Fruit fly (Drosophila melanogaster) whole organism, embryonic: ENCODE measurements around the gene Ac13E.

Experiments used
- Atf6 ChIP-seq: fragments of 200-800 bp; sonication (Bioruptor generic); IDR thresholded peaks from 2 replicates; pipeline ENCODE4 v1.3.6; 2022; ENCODE audit warnings: missing biosample characterization, missing genetic modification characterization
- Awh ChIP-seq: fragments of 200-800 bp; sonication (Bioruptor generic); IDR thresholded peaks from 2 replicates; pipeline ENCODE4, ENCODE4 v1.3.6; 2022; ENCODE audit warnings: missing biosample characterization, missing genetic modification characterization
- CG11723 ChIP-seq: fragments of 200-800 bp; sonication (Bioruptor generic); optimal IDR thresholded peaks from 2 replicates; lab custom pipeline; 2017; ENCODE audit warnings: missing biosample characterization, mild to moderate bottlenecking, missing genetic modification characterization
- CG12071 ChIP-seq: fragments of 200-800 bp; sonication (Bioruptor generic); optimal IDR thresholded peaks from 3 replicates; lab custom pipeline; 2018; ENCODE audit warnings: missing biosample characterization, mild to moderate bottlenecking, missing genetic modification characterization
- CG14667 ChIP-seq: fragments of 200-800 bp; sonication (Bioruptor generic); IDR thresholded peaks from 2 replicates; pipeline ENCODE4 v1.3.6; 2022; ENCODE audit warnings: missing biosample characterization, missing genetic modification characterization
- CG14965 ChIP-seq: fragments of 200-800 bp; sonication (Bioruptor generic); optimal IDR thresholded peaks from 2 replicates; lab custom pipeline; 2016; ENCODE audit warnings: missing biosample characterization, missing genetic modification characterization, borderline replicate concordance
- CG1647 ChIP-seq: fragments of 200-800 bp; sonication (Bioruptor generic); optimal IDR thresholded peaks from 3 replicates; lab custom pipeline; 2016; ENCODE audit warnings: missing biosample characterization, missing genetic modification characterization
- CG2129 ChIP-seq: fragments of 200-800 bp; sonication (Bioruptor generic); IDR thresholded peaks from 2 replicates; pipeline ENCODE4 v1.3.6; 2022; ENCODE audit warnings: missing biosample characterization, missing genetic modification characterization; ENCODE audit not compliant: partially characterized antibody
- CG3407 ChIP-seq: fragments of 200-800 bp; sonication (Bioruptor generic); optimal IDR thresholded peaks from 2 replicates; lab custom pipeline; 2018; ENCODE audit warnings: missing biosample characterization, mild to moderate bottlenecking, missing genetic modification characterization
- CG34224 ChIP-seq: fragments of 200-800 bp; sonication (Bioruptor generic); IDR thresholded peaks from 3 replicates; pipeline ENCODE4 v1.3.6; 2022; ENCODE audit warnings: missing biosample characterization, missing genetic modification characterization; ENCODE audit not compliant: partially characterized antibody
- CG34422 ChIP-seq: fragments of 200-800 bp; sonication (Bioruptor generic); IDR thresholded peaks from 3 replicates; pipeline ENCODE4 v1.3.6; 2022; ENCODE audit warnings: missing biosample characterization, missing genetic modification characterization
- CG4404 ChIP-seq: fragments of 200-800 bp; sonication (Bioruptor generic); IDR thresholded peaks from 2 replicates; pipeline ENCODE4 v1.3.6; 2022; ENCODE audit warnings: missing biosample characterization, missing genetic modification characterization
- CG4854 ChIP-seq: fragments of 200-800 bp; sonication (Bioruptor generic); optimal IDR thresholded peaks from 2 replicates; lab custom pipeline; 2016; ENCODE audit warnings: missing biosample characterization, missing genetic modification characterization, inconsistent platforms
- CG7357 ChIP-seq: fragments of 200-800 bp; sonication (Bioruptor generic); IDR thresholded peaks from 3 replicates; pipeline ENCODE4 v1.3.6; 2022; ENCODE audit warnings: missing biosample characterization, missing genetic modification characterization
- CG7928 ChIP-seq: fragments of 200-800 bp; sonication (Bioruptor generic); optimal IDR thresholded peaks from 2 replicates; lab custom pipeline; 2017; ENCODE audit warnings: missing biosample characterization, mild to moderate bottlenecking, missing genetic modification characterization
- CG7963 ChIP-seq: fragments of 200-800 bp; sonication (Bioruptor generic); IDR thresholded peaks from 3 replicates; pipeline ENCODE4 v1.3.6; 2022; ENCODE audit warnings: missing biosample characterization, missing genetic modification characterization; ENCODE audit not compliant: partially characterized antibody
- CoRest ChIP-seq: fragments of 200-800 bp; sonication (Bioruptor generic); optimal IDR thresholded peaks from 3 replicates; lab custom pipeline; 2018; ENCODE audit warnings: missing biosample characterization, mild to moderate bottlenecking, missing genetic modification characterization, moderate library complexity
- D ChIP-seq, 2 experiments: fragments of 200-800 bp in 1 of 2; fragments of >200 bp in 1 of 2; sonication (Bioruptor generic) in 1 of 2; optimal IDR thresholded peaks; 2 replicates in 1 of 2; 3 replicates in 1 of 2; lab custom pipeline; 2017; ENCODE audit warnings: mild to moderate bottlenecking in 1 of 2, missing biosample characterization in 1 of 2, missing genetic modification characterization in 1 of 2, missing genetic modification reagents in 1 of 2
- Dip2 ChIP-seq: fragments of 200-800 bp; sonication (Bioruptor generic); IDR thresholded peaks from 2 replicates; pipeline ENCODE4 v1.3.6; 2022; ENCODE audit warnings: missing biosample characterization, missing genetic modification characterization
- Dp ChIP-seq: fragments of 200-800 bp; sonication (Bioruptor generic); optimal IDR thresholded peaks from 2 replicates; lab custom pipeline; 2018; ENCODE audit warnings: missing biosample characterization, mild to moderate bottlenecking, missing genetic modification characterization, moderate library complexity
- HHEX ChIP-seq: fragments of 200-800 bp; sonication (Bioruptor generic); optimal IDR thresholded peaks from 3 replicates; lab custom pipeline; 2017; ENCODE audit warnings: missing biosample characterization, mild to moderate bottlenecking, missing genetic modification characterization, missing genetic modification reagents
- Hey ChIP-seq: fragments of 200-800 bp; sonication (Bioruptor generic); optimal IDR thresholded peaks from 3 replicates; lab custom pipeline; 2018; ENCODE audit warnings: missing biosample characterization, mild to moderate bottlenecking, missing genetic modification characterization
- Hmr ChIP-seq: fragments of 200-800 bp; sonication (Bioruptor generic); optimal IDR thresholded peaks from 3 replicates; lab custom pipeline; 2017; ENCODE audit warnings: mild to moderate bottlenecking, missing biosample characterization, missing genetic modification reagents, missing genetic modification characterization
- Hr51 ChIP-seq, 2 experiments: fragments of 200-800 bp; sonication (Bioruptor generic); optimal IDR thresholded peaks; 2 replicates in 1 of 2; 3 replicates in 1 of 2; lab custom pipeline; 2016 to 2018; ENCODE audit warnings: missing biosample characterization in 2 of 2, missing genetic modification characterization in 2 of 2, mild to moderate bottlenecking in 1 of 2, moderate library complexity in 1 of 2
- MBD-R2 ChIP-seq: fragments of 200-800 bp; sonication (Bioruptor generic); IDR thresholded peaks from 2 replicates; pipeline ENCODE4 v1.3.6; 2022; ENCODE audit warnings: missing biosample characterization, missing genetic modification characterization
- Myb ChIP-seq: fragments of 200-800 bp; sonication (Bioruptor generic); optimal IDR thresholded peaks from 2 replicates; lab custom pipeline; 2016; ENCODE audit warnings: missing biosample characterization, missing genetic modification characterization
- Ravus ChIP-seq: fragments of 200-800 bp; sonication (Bioruptor generic); IDR thresholded peaks from 2 replicates; pipeline ENCODE4 v1.3.6; 2022; ENCODE audit warnings: missing biosample characterization, missing genetic modification characterization
- Sry-δ ChIP-seq: fragments of 200-800 bp; sonication (Bioruptor generic); optimal IDR thresholded peaks from 2 replicates; lab custom pipeline; 2016; ENCODE audit warnings: missing biosample characterization, missing genetic modification characterization
- Taf1 ChIP-seq: fragments of 200-800 bp; sonication (Bioruptor generic); IDR thresholded peaks from 2 replicates; pipeline ENCODE4 v1.3.6; 2022; ENCODE audit warnings: missing biosample characterization, missing genetic modification characterization
- YL-1 ChIP-seq: fragments of 200-800 bp; sonication (Bioruptor generic); optimal IDR thresholded peaks from 3 replicates; lab custom pipeline; 2017; ENCODE audit warnings: missing biosample characterization, mild to moderate bottlenecking, missing genetic modification characterization
- ac ChIP-seq: fragments of 200-800 bp; sonication (Bioruptor generic); optimal IDR thresholded peaks from 3 replicates; lab custom pipeline; 2017; ENCODE audit warnings: missing biosample characterization, mild to moderate bottlenecking, missing genetic modification characterization
- bsh ChIP-seq, 2 experiments: fragments of 200-800 bp; sonication (Bioruptor generic); optimal IDR thresholded peaks; 2 replicates each; lab custom pipeline; 2017 to 2018; ENCODE audit warnings: mild to moderate bottlenecking in 2 of 2, missing biosample characterization in 2 of 2, missing genetic modification characterization in 2 of 2, moderate library complexity in 1 of 2
- dmrt11E ChIP-seq: fragments of 200-800 bp; sonication (Bioruptor generic); optimal IDR thresholded peaks from 3 replicates; lab custom pipeline; 2018; ENCODE audit warnings: missing biosample characterization, mild to moderate bottlenecking, missing genetic modification characterization, moderate library complexity
- fd102C ChIP-seq: fragments of 200-800 bp; sonication (Bioruptor generic); optimal IDR thresholded peaks from 2 replicates; lab custom pipeline; 2018; ENCODE audit warnings: missing biosample characterization, mild to moderate bottlenecking, missing genetic modification characterization, moderate library complexity
- gcm2 ChIP-seq: fragments of 200-800 bp; sonication (Bioruptor generic); optimal IDR thresholded peaks from 2 replicates; lab custom pipeline; 2016; ENCODE audit warnings: missing biosample characterization, missing genetic modification characterization
- ham ChIP-seq: fragments of 200-800 bp; sonication (Bioruptor generic); IDR thresholded peaks from 2 replicates; pipeline ENCODE4 v1.3.6; 2022; ENCODE audit warnings: missing biosample characterization, missing genetic modification characterization
- knrl ChIP-seq: fragments of 200-800 bp; sonication (Bioruptor generic); IDR thresholded peaks from 3 replicates; pipeline ENCODE4 v1.3.6; 2022; ENCODE audit warnings: missing biosample characterization, missing genetic modification characterization; ENCODE audit not compliant: partially characterized antibody
- lmd ChIP-seq: fragments of 200-800 bp; sonication (Bioruptor generic); IDR thresholded peaks from 2 replicates; pipeline ENCODE4 v1.3.6; 2022; ENCODE audit warnings: missing biosample characterization, missing genetic modification characterization
- mirr ChIP-seq: fragments of 200-800 bp; sonication (Bioruptor generic); optimal IDR thresholded peaks from 3 replicates; lab custom pipeline; 2018; ENCODE audit warnings: missing biosample characterization, mild to moderate bottlenecking, missing genetic modification characterization
- mld ChIP-seq: fragments of 200-800 bp; sonication (Bioruptor generic); IDR thresholded peaks from 3 replicates; pipeline ENCODE4 v1.3.6; 2022; ENCODE audit warnings: missing biosample characterization, missing genetic modification characterization; ENCODE audit not compliant: partially characterized antibody
- oc ChIP-seq: fragments of 200-800 bp; sonication (Bioruptor generic); optimal IDR thresholded peaks from 2 replicates; lab custom pipeline; 2018; ENCODE audit warnings: missing biosample characterization, mild to moderate bottlenecking, missing genetic modification characterization, moderate library complexity
- pan ChIP-seq, 4 experiments: fragments of >200 bp in 3 of 4; fragments of 200-800 bp in 1 of 4; sonication (Bioruptor generic) in 1 of 4; optimal IDR thresholded peaks in 3 of 4; IDR thresholded peaks in 1 of 4; 2 replicates each; pipeline versions ENCODE4 v1.3.6 to Lab custom; 2017 to 2022; ENCODE audit warnings: missing biosample characterization in 2 of 4, missing genetic modification characterization in 2 of 4, mixed read lengths in 1 of 4
- pita ChIP-seq: fragments of 200-800 bp; sonication (Bioruptor generic); optimal IDR thresholded peaks from 2 replicates; lab custom pipeline; 2017; ENCODE audit warnings: missing biosample characterization, mild to moderate bottlenecking, missing genetic modification characterization
- pzg ChIP-seq: fragments of 200-800 bp; sonication (Bioruptor generic); optimal IDR thresholded peaks from 3 replicates; lab custom pipeline; 2018; ENCODE audit warnings: missing biosample characterization, mild to moderate bottlenecking, missing genetic modification characterization, moderate library complexity
- sc ChIP-seq, 3 experiments: fragments of >200 bp in 2 of 3; fragments of 200-800 bp in 1 of 3; sonication (Bioruptor generic) in 1 of 3; optimal IDR thresholded peaks; 2 replicates in 2 of 3; 3 replicates in 1 of 3; lab custom pipeline; 2017; ENCODE audit warnings: mild to moderate bottlenecking in 1 of 3, missing biosample characterization in 1 of 3, missing genetic modification characterization in 1 of 3, missing genetic modification reagents in 1 of 3
- tin ChIP-seq: fragments of 200-800 bp; sonication (Bioruptor generic); optimal IDR thresholded peaks from 3 replicates; lab custom pipeline; 2016; ENCODE audit warnings: missing biosample characterization, missing genetic modification characterization
- unpg ChIP-seq: fragments of 200-800 bp; sonication (Bioruptor generic); optimal IDR thresholded peaks from 3 replicates; lab custom pipeline; 2018; ENCODE audit warnings: missing biosample characterization, mild to moderate bottlenecking, missing genetic modification characterization, moderate library complexity
- vvl ChIP-seq: fragments of 200-800 bp; sonication (Bioruptor generic); IDR thresholded peaks from 2 replicates; pipeline ENCODE4 v1.3.6; 2022; ENCODE audit warnings: missing biosample characterization, missing genetic modification characterization

Ac13E gene

DNA sequence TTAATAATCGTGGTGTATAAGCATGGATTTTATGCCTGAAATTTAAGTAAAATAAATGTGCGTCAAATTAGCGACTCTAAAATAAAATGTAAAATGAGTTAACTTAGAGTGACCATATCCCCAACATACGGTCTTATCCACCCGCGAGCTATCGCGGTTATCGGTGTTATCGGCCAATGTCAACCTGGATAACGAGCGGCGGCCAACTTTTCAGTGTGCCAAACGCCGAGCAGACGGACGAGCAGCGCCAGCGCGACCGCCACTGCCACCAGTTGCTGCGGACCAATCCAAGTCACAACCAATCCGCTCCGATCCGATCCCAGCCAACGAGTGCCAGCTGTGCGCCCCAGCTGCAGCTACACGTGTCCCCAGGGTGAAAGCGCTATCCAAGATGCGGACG is 24.0 kb upstream of the Ac13E start, which contains the start of the genes cerv and CG7872 (continued):
- TF ChIP-seq CG34224 (peak; percentile 69), YL-1 (peak; percentile 17), mld (GFP tag; lab: Robert Waterston, UW) (0 out of 3 replicates have a peak, but pooled peaks have one; percentile 59), knrl (GFP tag; lab: Robert Waterston, UW) (peak; percentile 61), CG34422 (no peak), CG7963 (GFP tag; lab: Robert Waterston, UW) (peak; percentile 58; the same call in 1 of the 3 replicates), Sry-δ (GFP tag; lab: Kevin White, UChicago) (peak; percentile 71), MBD-R2 (GFP tag; lab: Robert Waterston, UW) (peak; percentile 88)

DNA sequence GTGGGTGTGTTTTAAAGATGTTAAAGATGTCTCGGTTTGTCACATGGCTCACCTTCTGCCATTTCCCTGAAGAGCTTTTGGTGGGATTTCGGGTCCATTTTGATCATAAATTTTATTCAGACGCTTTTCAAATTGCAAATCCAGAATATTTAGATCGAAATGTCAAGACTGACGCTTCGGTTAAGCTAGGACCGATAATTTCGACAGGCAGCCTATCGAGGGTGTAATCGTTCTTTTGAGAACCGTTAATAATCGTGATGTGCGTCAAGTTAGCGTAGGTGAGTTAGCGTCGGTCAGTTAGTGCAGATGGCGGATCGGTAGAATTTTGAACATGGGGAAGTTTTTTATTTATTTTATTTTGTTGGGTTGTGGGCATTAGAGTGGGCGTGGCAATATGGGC is 21.5 kb upstream of the Ac13E start, which contains the start of gene CG42299:
CG42299 (minus strand) TSS at position 127 of the 400 bp plus-strand sequence.
- no peak for TF ChIP-seq Dip2 (GFP tag; lab: Robert Waterston, UW)
- no peak for TF ChIP-seq CG11723 (GFP tag; lab: Kevin White, UChicago)
- no peak for TF ChIP-seq Hey
- no peak for TF ChIP-seq CG3407 (GFP tag; lab: Kevin White, UChicago)
- no peak for TF ChIP-seq Taf1
- no peak for TF ChIP-seq tin (GFP tag; lab: Kevin White, UChicago)
- no peak for TF ChIP-seq bsh (GFP tag; optimal IDR thresholded peaks at IDR 0.05; lab: Kevin White, UChicago)
- TF ChIP-seq Hr51 (GFP tag; optimal IDR thresholded peaks at IDR 0.05; lab: Kevin White, UChicago) = no peak
- TF ChIP-seq vvl = no peak
- no peak for TF ChIP-seq mirr (GFP tag; lab: Kevin White, UChicago)
- no peak for TF ChIP-seq dmrt11E (tag; lab: Kevin White, UChicago)
- TF ChIP-seq ac (GFP tag; lab: Kevin White, UChicago) = no peak
- TF ChIP-seq Ravus (GFP tag; lab: Robert Waterston, UW) = no peak
- no peak for TF ChIP-seq CG4854 (GFP tag; lab: Kevin White, UChicago)
- no peak for TF ChIP-seq CG7357 (GFP tag; lab: Robert Waterston, UW)
- no peak for TF ChIP-seq CG1647
- no peak for TF ChIP-seq pzg (GFP tag; lab: Kevin White, UChicago)
- no peak for TF ChIP-seq Awh (GFP tag; lab: Robert Waterston, UW)
- TF ChIP-seq CG2129 (GFP tag; lab: Robert Waterston, UW) = no peak
- no peak for TF ChIP-seq unpg
- no peak for TF ChIP-seq ham (GFP tag; lab: Robert Waterston, UW)
- no peak for TF ChIP-seq pita (GFP tag; lab: Kevin White, UChicago)
- no peak for TF ChIP-seq D (optimal IDR thresholded peaks at IDR 0.05; lab: Kevin White, UChicago)
- no peak for TF ChIP-seq D (GFP tag; optimal IDR thresholded peaks at IDR 0.05; lab: Kevin White, UChicago)
- no peak for TF ChIP-seq oc (tag; lab: Kevin White, UChicago)
- no peak for TF ChIP-seq Hmr (GFP tag; lab: Kevin White, UChicago)
- TF ChIP-seq CG12071 = no peak
- no peak for TF ChIP-seq CG14965
- TF ChIP-seq HHEX (GFP tag; lab: Kevin White, UChicago) = no peak
- no peak for TF ChIP-seq pan (optimal IDR thresholded peaks at IDR 0.05; lab: Kevin White, UChicago)
- TF ChIP-seq pan (GFP tag; optimal IDR thresholded peaks at IDR 0.05 in 1 of 2, IDR thresholded peaks at IDR 0.05 in 1 of 2) = no peak
- TF ChIP-seq CG14667 = no peak
- TF ChIP-seq sc (optimal IDR thresholded peaks at IDR 0.05; lab: Kevin White, UChicago) = no peak
- no peak for TF ChIP-seq sc (GFP tag; optimal IDR thresholded peaks at IDR 0.05; lab: Kevin White, UChicago)
- no peak for TF ChIP-seq CG7928 (GFP tag; lab: Kevin White, UChicago)
- TF ChIP-seq CG4404 (GFP tag; lab: Robert Waterston, UW) = no peak
- TF ChIP-seq fd102C = no peak
- no peak for TF ChIP-seq CoRest (tag; lab: Kevin White, UChicago)
- TF ChIP-seq lmd (GFP tag; lab: Robert Waterston, UW) = no peak
- no peak for TF ChIP-seq gcm2 (GFP tag; lab: Kevin White, UChicago)
- TF ChIP-seq Atf6 = no peak
- TF ChIP-seq Dp (GFP tag; lab: Kevin White, UChicago) = no peak
- TF ChIP-seq Myb = peak; percentile 43
